Worm (Caenorhabditis elegans) whole organism, L1 larva: Measurements from ENCODE around the gene C15F1.8.

ENCODE experiments used
- dpl-1 ChIP-seq, 3 experiments: fragments of 150-350 bp in 2 of 3; sonication (generic microtip) in 1 of 3; optimal IDR thresholded peaks; 2 replicates each; lab custom pipeline; 2014 to 2017; ENCODE audit warnings: missing biosample characterization in 3 of 3, missing genetic modification characterization in 3 of 3, missing genetic modification reagents in 3 of 3
- egl-27 ChIP-seq, 2 experiments: fragments of 150-350 bp in 1 of 2; sonication (generic microtip); optimal IDR thresholded peaks; 3 replicates each; lab custom pipeline; 2017 to 2018; ENCODE audit warnings: missing biosample characterization in 2 of 2, missing genetic modification characterization in 2 of 2, missing genetic modification reagents in 2 of 2
- lin-14 ChIP-seq: fragments of 200-800 bp; sonication (Bioruptor generic); optimal IDR thresholded peaks from 2 replicates; lab custom pipeline; 2018; ENCODE audit warnings: mild to moderate bottlenecking, missing genetic modification characterization, moderate library complexity, missing compliant biosample characterization
- lin-39 ChIP-seq: fragments of 150-350 bp; optimal IDR thresholded peaks from 2 replicates; lab custom pipeline; 2014; ENCODE audit warnings: missing biosample characterization, missing genetic modification reagents, missing genetic modification characterization
- lsy-2 ChIP-seq, 2 experiments: fragments of 150-350 bp; optimal IDR thresholded peaks; 2 replicates each; lab custom pipeline; 2014; ENCODE audit warnings: missing biosample characterization in 2 of 2, missing genetic modification characterization in 2 of 2
- mep-1 ChIP-seq: fragments of 150-350 bp; optimal IDR thresholded peaks from 2 replicates; lab custom pipeline; 2014; ENCODE audit warnings: missing biosample characterization, missing genetic modification characterization
- nhr-12 ChIP-seq: sonication (generic microtip); optimal IDR thresholded peaks from 2 replicates; lab custom pipeline; 2017; ENCODE audit warnings: missing biosample characterization, missing genetic modification characterization
- nhr-237 ChIP-seq: fragments of 150-350 bp; optimal IDR thresholded peaks from 2 replicates; lab custom pipeline; 2014; ENCODE audit warnings: missing biosample characterization, missing genetic modification characterization
- skn-1 ChIP-seq: fragments of 150-350 bp; optimal IDR thresholded peaks from 2 replicates; lab custom pipeline; 2014; ENCODE audit warnings: missing biosample characterization, missing genetic modification characterization
- unc-130 ChIP-seq: fragments of 150-350 bp; optimal IDR thresholded peaks from 2 replicates; lab custom pipeline; 2017; ENCODE audit warnings: missing biosample characterization, missing genetic modification characterization, inconsistent platforms
- unc-30 ChIP-seq: sonication (generic microtip); optimal IDR thresholded peaks from 2 replicates; lab custom pipeline; 2017; ENCODE audit warnings: missing biosample characterization, missing genetic modification characterization
- ztf-11 ChIP-seq, 2 experiments: sonication (generic microtip); optimal IDR thresholded peaks; 2 replicates each; lab custom pipeline; 2016 to 2017; ENCODE audit warnings: missing genetic modification characterization in 2 of 2, missing biosample characterization in 1 of 2, missing compliant biosample characterization in 1 of 2

- no peak for TF ChIP-seq skn-1 (tag; lab: Kevin White, UChicago)
- TF ChIP-seq lin-39 = no peak
- TF ChIP-seq ztf-11 (tag; optimal IDR thresholded peaks at IDR 0.05; lab: Kevin White, UChicago) = no peak
- no peak for TF ChIP-seq lsy-2 (tag; optimal IDR thresholded peaks at IDR 0.05; lab: Kevin White, UChicago)
- TF ChIP-seq egl-27 (tag; optimal IDR thresholded peaks at IDR 0.05; lab: Kevin White, UChicago) = no peak
- TF ChIP-seq nhr-237 (tag; lab: Kevin White, UChicago) = no peak
- TF ChIP-seq mep-1 = no peak
- no peak for TF ChIP-seq unc-130 (tag; lab: Kevin White, UChicago)
- TF ChIP-seq dpl-1 (GFP tag; optimal IDR thresholded peaks at IDR 0.05; lab: Kevin White, UChicago) = no peak
- TF ChIP-seq unc-30 (tag; lab: Kevin White, UChicago) = no peak
- no peak for TF ChIP-seq lin-14
- no peak for TF ChIP-seq nhr-12
Measured at ce11 chrII:7002956-7003357, 25.3 kb upstream of the C15F1.8 start.
